Fruit fly (Drosophila melanogaster) ovary, adult (tissue): Measurements from ENCODE around the gene Sec61gamma.

Source experiments
- CG17801 ChIP-seq: fragments of 200-800 bp; optimal IDR thresholded peaks from 2 replicates; lab custom pipeline; 2019; ENCODE audit warnings: missing biosample characterization, mild to moderate bottlenecking, missing genetic modification characterization, moderate library complexity; ENCODE audit not compliant: partially characterized antibody

Sec61gamma gene

dm6 chrX:19618183-19618740 is 24.9 kb upstream of the Sec61gamma start, which contains the start of the genes Pstk and Tim9b:
Gene Pstk (minus strand): TSS chrX:19618537.
Gene Tim9b (minus strand): TSS chrX:19618537.
- no peak for TF ChIP-seq CG17801 (GFP tag; lab: Kevin White, UChicago)

- no peak for TF ChIP-seq CG17801 (GFP tag; lab: Kevin White, UChicago)
Measured at dm6 chrX:19621145-19621544, 22.0 kb upstream of the Sec61gamma start, which contains the start of gene CG14221. Gene CG14221 (minus strand): TSS chrX:19621245.

- no peak for TF ChIP-seq CG17801 (GFP tag; lab: Kevin White, UChicago)
Measured at dm6 chrX:19622924-19623323, 20.2 kb upstream of the Sec61gamma start, which contains the start of the genes Naa20A and MKP-4. Gene Naa20A (minus strand): TSS chrX:19623074. Gene MKP-4 (plus strand): TSS chrX:19623114.

DNA sequence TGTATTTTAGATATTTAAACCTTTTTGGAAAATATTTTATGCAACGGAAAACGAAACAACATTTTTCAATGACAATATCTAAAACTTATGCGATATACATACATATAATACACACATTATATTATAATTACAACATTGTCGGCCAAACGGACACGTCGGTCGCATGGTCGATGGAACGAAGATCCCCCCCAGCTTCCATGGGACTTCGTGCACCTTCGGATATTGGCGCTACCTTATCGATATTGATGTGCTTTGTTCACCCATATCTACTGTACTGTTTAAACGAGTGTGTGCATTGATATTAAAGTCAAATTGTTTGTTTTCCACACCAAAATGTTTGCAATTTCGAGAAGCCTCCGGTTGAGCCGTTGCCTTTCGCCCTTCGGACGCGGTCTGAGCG is 17.7 kb upstream of the Sec61gamma start, which contains the start of gene CG14212:
Gene CG14212, plus strand, starts transcription at position 301 of the 400 bp plus-strand sequence.
- no peak for TF ChIP-seq CG17801 (GFP tag; lab: Kevin White, UChicago)

- TF ChIP-seq CG17801 (GFP tag; lab: Kevin White, UChicago), result peak; percentile 35
Measured at dm6 chrX:19631365-19631832, 11.7 kb upstream of the Sec61gamma start.

DNA sequence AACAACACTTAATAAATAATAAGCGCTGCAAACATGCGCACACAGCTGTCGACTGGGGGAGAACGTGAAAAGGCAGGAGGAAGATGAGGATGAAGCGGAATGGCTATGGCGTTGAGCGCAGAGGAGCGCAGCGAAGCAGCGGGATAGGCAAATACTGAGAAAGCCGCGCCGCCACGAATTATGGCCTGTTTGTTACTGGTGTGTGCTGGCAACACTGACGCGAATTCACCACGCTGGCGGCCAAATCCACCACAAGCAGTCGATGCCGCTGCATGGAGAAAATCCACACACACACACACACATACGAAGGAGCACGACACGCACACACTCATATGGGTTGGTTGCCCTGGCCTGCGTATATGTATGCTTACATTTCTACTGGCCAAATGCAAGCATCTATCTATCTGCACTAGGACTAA is 6.1 kb upstream of the Sec61gamma start:
- no peak for TF ChIP-seq CG17801 (GFP tag; lab: Kevin White, UChicago)

DNA sequence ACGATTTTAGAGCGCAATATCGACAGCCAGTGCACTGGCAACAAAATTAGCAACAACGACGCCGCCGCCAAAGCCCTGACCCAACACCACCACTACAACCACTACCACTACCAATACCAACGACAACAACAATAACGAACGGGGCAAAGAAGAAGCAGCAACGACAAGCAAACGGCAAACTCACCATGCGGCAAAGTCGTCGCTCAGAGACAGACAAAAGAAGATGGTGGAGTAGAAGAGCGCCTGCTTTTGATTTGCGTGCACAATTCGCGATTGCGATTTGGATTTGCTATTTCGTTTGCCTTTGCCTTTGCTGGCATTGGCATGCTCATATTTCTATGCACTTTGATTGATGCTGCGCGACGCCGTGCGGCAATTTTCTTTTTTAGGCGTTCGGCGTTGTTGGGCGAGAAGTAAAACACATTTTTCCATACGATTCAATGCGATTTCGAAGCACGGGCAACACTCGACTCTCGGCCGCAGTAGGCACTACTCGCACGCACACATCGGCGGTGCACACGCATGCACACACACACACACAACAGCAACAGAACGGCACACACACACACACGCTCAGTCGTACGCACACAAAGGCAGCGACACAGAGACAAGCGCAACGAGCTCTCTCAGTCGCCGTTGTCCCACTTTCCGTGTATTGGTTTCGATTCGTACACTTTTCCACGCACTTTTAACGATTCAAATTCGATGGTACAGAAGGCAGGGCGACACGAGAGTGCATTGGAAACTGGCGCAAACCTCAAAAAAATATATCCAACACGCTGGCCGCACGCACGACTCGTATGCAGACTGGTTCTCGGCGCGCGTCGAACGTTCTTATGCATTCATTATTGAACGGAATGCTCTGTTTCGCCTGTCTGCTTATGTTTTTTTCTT is 5.4 kb upstream of the Sec61gamma start:
- TF ChIP-seq CG17801 (GFP tag; lab: Kevin White, UChicago), result peak; percentile 25

DNA sequence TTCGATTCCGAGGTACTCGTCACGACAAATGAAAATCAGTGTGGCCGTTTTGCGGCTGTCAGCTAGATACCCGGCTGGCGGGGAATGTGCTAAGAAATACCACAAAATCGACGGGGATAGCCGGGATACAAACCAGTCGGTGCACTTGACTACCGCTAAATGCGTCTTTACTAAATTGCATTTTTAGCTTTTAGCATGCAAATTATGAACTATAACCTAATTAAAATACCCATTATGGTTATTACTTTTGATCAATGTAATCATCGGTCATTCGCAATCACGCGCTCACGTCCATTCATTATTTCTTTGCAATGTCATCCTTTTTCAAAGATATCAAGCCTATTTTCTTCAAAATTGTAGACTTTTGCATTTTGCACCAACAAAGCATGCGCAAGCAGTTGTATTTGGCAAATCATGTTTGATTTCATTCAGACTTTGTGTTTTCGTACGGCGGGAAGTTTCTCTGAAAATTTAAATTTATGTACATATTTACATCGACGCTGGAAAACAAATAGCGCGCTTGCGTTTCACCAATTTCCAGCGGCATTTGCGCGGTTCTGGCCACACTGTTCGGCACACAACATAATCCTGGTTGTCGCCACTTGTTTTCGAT is 4.7 kb upstream of the Sec61gamma start, which contains the start of gene Rcd-1:
Gene Rcd-1, plus strand, starts transcription at position 440 of the 613 bp plus-strand sequence.
- no peak for TF ChIP-seq CG17801 (GFP tag; lab: Kevin White, UChicago)

DNA sequence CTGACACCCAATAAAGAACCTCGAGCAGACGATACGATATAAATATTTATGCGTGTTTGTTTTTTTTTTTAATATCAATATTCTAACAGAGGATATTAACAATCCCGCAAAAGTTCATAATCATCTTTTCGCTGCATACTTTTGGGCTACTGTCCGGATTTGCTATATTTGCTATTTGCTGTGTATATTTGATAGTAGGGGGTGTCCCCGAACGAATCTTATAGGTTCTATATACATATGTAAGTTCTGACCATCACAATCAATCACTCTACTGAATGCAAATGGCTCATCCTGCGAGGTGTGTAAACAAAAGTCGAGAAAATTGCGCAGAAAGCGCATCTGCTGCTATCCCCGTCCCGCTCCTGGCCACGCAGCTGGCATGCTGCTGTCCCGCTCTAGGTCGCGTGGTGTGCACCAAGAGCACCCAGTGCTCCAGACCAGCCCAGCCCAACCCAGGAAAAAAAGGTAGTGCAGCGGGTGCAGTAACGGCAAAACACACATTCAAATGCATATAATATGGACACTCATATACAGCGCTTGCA is 2.3 kb upstream of the Sec61gamma start:
- no peak for TF ChIP-seq CG17801 (GFP tag; lab: Kevin White, UChicago)

DNA sequence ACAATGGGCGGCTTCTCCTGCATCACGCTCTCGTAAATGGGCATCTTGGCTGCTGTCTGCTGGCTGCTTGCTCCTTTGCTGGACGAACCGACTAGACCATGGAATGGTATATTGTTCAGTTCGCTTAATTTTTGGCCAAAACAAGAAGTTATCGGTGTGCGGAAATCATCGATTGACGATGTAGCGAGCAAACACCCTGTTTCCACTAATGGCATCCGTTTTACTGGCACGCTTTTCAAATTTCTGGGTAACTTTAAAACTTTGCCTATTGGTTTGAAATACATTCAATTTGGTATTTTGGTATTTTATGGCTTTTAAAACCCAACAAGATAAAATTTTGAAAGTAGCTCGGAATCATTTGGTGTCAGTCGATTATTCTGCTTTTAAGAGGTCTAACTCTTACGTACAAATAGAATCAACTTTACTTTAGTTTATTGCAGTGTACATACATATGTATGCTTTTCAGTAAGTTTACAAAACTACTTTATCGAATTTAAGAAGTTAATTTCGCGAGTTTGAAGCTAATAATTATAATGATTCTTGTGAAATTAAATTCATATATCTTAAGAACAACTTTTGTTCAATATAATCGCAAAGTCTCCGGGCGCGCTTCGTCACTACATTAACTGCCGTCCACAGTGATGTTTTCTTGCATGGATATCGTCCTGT is 2.9 kb downstream of the Sec61gamma start, which contains the start of gene Arp10:
Gene Arp10, minus strand, starts transcription at position 304 of the 669 bp plus-strand sequence.
- no peak for TF ChIP-seq CG17801 (GFP tag; lab: Kevin White, UChicago)

DNA sequence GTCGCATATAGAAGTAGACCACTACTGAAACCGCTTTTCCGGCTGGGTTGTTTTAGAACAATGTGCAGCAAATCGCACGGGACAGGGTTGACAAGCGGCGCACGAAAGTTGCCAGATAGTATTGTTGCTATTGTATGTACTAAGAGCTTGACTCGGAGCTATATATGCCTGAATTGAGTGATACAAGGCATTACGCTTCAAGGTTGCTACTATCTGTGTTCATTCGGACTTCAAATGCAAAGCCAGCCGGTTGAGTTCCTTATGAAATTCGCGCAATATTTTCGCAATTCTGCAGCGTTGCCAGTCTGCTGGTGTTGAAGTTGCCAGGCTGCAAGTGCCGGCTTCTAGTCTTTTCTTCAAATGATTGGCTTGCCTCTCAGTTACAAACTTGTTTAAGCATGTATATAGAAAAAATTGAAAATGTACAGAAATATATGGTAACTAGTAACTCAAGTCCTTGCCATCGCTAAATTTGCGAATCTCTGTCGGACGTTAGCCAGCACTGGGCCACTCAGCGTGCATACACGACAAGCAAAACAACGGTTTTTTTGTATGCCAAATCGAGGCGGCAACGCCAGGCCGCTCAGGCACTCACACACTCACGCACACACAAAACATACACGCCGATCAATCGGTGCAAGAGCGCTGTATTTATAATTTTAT is 8.8 kb downstream of the Sec61gamma start, which contains the start of the genes Ranbp21 and Elys:
Gene Ranbp21, minus strand, starts transcription at position 513 of the 663 bp plus-strand sequence.
Gene Elys, plus strand, starts transcription at position 549 of the 663 bp plus-strand sequence.
- peak; percentile 13 for TF ChIP-seq CG17801 (GFP tag; lab: Kevin White, UChicago)

DNA sequence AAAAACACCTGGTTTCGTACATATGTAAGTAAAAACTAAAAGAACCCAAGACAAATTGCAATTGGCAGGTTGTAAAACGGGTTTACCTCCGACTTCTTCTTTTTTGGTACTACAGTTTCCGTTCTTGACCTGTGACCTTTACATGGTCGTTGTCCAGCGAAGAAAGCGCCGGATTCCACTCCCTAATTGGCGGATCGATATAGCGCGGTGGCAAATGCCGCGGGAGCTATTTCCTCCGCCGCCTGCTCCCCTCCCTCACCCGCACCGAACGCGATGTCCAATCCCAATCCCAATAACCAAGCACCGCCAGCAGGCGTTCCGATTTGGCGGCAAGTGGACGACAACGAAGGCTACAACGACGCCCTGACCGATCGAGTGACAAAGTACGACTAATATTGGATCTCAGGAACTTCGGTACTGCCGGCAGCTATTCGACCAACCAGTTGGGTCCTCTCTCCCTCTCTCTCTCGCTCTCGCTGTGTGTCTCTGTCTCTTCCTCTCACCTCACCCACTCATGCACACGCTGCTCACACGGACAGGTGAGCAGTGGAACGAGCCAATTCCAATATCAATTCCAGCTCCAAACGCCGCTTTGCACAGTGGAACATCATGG is 19.6 kb downstream of the Sec61gamma start:
- peak; percentile 48 for TF ChIP-seq CG17801 (GFP tag; lab: Kevin White, UChicago)
